Worm (Caenorhabditis elegans): ENCODE data around the gene zig-5.

DNA sequence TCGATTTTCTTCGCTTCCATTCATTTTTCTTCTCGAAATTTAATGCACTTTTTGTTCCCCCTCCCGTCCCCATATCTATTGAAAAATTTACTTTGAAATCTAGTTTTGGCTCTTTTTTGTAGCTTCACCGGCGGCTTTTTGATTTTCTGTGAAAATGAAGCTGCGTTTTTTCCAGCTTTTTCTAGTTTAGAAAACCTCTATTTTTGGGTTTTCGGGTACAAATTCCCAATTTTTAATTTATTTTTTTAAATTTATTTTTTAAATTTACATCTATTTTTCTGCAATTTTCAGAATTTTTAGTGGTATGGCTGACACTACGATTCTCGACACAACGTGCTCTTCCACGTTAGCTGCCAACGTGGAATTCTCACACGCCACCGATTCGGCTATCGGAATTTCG, 6.2 kb downstream of the zig-5 start, which contains the start of gene strd-1:
- TF ChIP-seq unc-130 (GFP tag; optimal IDR thresholded peaks at IDR 0.05) (no peak), pha-4 (tag; optimal IDR thresholded peaks at IDR 0.05) (no peak), hmg-1.2 (GFP tag; IDR thresholded peaks at IDR 0.05) (no peak), nfya-1 (tag; optimal IDR thresholded peaks at IDR 0.05; ENCODE audit: borderline replicate concordance, insufficient read depth) (no peak), Y56A3A.18 (GFP tag; IDR thresholded peaks at IDR 0.05) (no peak), snpc-4 (GFP tag; optimal IDR thresholded peaks at IDR 0.05) (no peak), snpc-4 (tag; optimal IDR thresholded peaks at IDR 0.05) (no peak)
